Worm (Caenorhabditis elegans): ENCODE data around the gene T22F3.7.

The T22F3.7 gene

DNA sequence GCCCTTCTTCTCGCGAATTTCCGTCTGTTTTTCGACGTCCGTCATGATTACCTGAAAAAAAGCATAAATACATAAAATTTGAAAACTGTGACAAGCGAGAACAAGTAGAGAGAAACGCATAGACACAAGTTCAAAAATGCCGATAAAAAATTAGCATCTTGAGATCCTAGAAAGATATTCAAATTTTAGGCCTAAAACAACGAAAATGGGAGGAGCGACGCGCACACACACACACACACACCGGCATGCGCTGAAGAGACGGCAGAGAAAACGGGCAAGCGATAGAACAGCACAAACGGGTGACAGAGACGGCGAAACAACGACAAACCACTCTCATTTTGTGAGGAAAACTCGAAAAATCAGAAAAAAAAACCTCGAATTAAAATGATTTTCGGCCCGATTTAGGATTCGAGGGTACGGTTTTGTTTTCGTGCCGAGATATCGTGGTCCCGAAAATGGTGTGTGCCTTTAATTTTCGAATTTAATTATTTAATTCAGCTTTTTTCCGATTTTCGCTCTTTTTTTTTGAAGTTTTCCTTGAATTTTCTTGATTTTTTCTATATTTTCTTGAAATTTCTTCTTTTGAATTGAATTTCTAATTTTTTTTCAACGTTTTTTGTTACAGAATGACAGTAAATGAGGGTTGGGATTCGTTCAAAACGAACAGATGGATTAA lies 14.3 kb downstream of the T22F3.7 start, which contains the start of the genes rpl-11.1 and T22F3.2:
rpl-11.1 (minus strand) TSS at position 51 of the 676 bp plus-strand sequence.
T22F3.2 (plus strand) TSS at position 626 of the 676 bp plus-strand sequence.
- peak; percentile 32 for TF ChIP-seq lin-14 (GFP tag; optimal IDR thresholded peaks at IDR 0.05)
- peak in 1 of 2 experiments; percentile 26 for TF ChIP-seq mdl-1 (tag; optimal IDR thresholded peaks at IDR 0.05)
- no peak for TF ChIP-seq mef-2 (tag; optimal IDR thresholded peaks at IDR 0.05)
- TF ChIP-seq mab-9 (GFP tag; IDR thresholded peaks at IDR 0.05), result no peak
- TF ChIP-seq elt-2 (tag; optimal IDR thresholded peaks at IDR 0.05), result no peak
- peak in 1 of 3 experiments; percentile 26 for TF ChIP-seq dpl-1 (GFP tag; optimal IDR thresholded peaks at IDR 0.05)
- no peak for TF ChIP-seq swsn-7 (tag; optimal IDR thresholded peaks at IDR 0.05)
- peak in 1 of 6 experiments; percentile 7 for TF ChIP-seq elt-3 (tag; optimal IDR thresholded peaks at IDR 0.05)
- TF ChIP-seq ceh-82 (tag; optimal IDR thresholded peaks at IDR 0.05), result peak in 1 of 3 experiments; percentile 35
- TF ChIP-seq nhr-85 (tag), result peak; percentile 58
- peak; percentile 31 to 55 for TF ChIP-seq efl-1 (optimal IDR thresholded peaks at IDR 0.05)
- peak in 1 of 2 experiments; percentile 33 for TF ChIP-seq efl-1 (GFP tag; optimal IDR thresholded peaks at IDR 0.05 in 1 of 2)
- peak; percentile 43 for TF ChIP-seq rnt-1 (tag; optimal IDR thresholded peaks at IDR 0.05)
- no peak for TF ChIP-seq nhr-90 (tag; optimal IDR thresholded peaks at IDR 0.05; ENCODE audit: poor library complexity)
- peak in 1 of 2 experiments; percentile 30 for TF ChIP-seq lsy-2 (tag; optimal IDR thresholded peaks at IDR 0.05)
- peak in 1 of 2 experiments; percentile 35 for TF ChIP-seq lin-35 (GFP tag; optimal IDR thresholded peaks at IDR 0.05)

DNA sequence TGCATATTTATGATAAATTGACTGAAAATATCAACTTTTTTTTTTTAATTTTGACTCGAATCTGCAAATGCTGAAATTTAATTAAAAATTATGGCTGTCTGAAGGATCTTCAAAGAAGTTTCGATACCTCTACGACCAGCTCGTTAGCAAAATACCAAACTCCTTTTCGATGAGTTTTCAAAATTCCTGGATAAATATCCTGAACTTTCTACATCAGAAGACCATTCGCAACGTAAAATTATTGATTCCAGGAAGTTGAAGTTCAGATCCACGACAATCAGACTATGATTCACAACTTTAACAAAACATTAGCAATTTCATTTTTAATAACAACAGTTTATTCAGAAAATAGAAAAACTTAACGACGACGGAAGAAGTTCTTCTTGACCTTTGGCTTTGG lies 15.5 kb downstream of the T22F3.7 start:
- TF ChIP-seq nhr-84 (tag; optimal IDR thresholded peaks at IDR 0.05) (no peak), snpc-4 (tag; optimal IDR thresholded peaks at IDR 0.05) (no peak), aly-2 (tag; optimal IDR thresholded peaks at IDR 0.05) (peak; percentile 3)

DNA sequence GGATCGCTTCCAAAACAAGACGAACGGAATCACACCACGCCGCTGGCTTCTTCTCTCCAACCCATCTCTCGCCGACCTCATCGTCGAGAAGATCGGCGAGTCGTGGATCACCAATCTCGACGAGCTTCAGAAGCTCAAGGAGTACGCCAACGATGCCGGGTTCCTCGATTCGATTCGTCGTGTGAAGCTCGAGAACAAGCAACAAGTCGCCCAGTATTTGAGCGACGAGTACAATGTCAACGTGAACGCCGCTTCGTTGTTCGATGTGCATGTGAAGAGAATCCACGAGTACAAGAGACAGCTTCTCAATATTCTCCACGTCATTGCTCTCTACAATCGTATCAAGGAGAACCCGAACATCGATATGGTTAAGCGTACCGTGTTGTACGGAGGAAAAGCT lies 16.8 kb downstream of the T22F3.7 start:
- TF ChIP-seq ceh-90 (tag; optimal IDR thresholded peaks at IDR 0.05), result no peak

DNA sequence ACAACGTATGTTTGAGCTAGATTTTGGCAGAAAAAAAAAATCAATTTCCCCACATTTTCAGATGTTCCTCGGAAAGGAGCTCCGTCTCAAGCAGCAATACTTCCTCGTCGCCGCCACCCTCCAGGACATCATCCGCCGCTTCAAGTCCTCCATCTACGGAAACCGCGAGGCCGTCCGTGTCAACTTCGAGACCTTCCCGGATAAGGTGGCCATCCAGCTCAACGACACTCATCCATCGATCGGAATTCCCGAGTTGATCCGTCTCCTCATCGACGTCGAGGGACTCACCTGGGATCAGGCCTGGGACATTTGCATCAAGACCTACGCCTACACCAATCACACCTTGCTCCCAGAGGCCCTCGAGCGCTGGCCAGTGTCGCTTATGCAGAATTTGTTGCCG lies 17.8 kb downstream of the T22F3.7 start:
- TF ChIP-seq ceh-63 (GFP tag; optimal IDR thresholded peaks at IDR 0.05) (no peak), irx-1 (tag; optimal IDR thresholded peaks at IDR 0.05) (no peak), zag-1 (tag; optimal IDR thresholded peaks at IDR 0.05) (no peak), ceh-90 (tag; optimal IDR thresholded peaks at IDR 0.05) (no peak), zip-4 (GFP tag; optimal IDR thresholded peaks at IDR 0.05) (no peak), fkh-10 (GFP tag; optimal IDR thresholded peaks at IDR 0.05) (no peak), ces-1 (GFP tag; optimal IDR thresholded peaks at IDR 0.05) (no peak)

DNA sequence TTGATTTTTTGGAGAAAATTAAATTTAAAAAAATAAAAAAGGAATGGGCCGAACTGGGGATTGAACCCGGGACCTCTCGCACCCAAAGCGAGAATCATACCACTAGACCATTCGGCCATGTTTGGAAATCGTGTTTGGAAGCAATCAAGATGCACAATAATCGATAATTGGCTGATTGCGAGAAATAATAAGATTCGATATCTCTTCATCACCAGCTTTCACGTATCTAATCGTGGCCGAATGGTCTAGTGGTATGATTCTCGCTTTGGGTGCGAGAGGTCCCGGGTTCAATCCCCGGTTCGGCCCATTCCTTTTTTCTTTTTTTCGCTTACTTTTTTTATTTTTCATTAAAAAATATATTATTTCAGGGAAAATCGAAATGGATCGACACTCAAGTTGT lies 18.4 kb downstream of the T22F3.7 start:
- TF ChIP-seq jun-1 (tag; optimal IDR thresholded peaks at IDR 0.05) (no peak), nhr-71 (tag; optimal IDR thresholded peaks at IDR 0.05) (peak; percentile 15), pax-3 (tag; optimal IDR thresholded peaks at IDR 0.05) (no peak), nhr-85 (tag) (peak; percentile 36), ztf-4 (tag; optimal IDR thresholded peaks at IDR 0.05) (no peak), ets-5 (GFP tag; IDR thresholded peaks at IDR 0.05) (no peak)

DNA sequence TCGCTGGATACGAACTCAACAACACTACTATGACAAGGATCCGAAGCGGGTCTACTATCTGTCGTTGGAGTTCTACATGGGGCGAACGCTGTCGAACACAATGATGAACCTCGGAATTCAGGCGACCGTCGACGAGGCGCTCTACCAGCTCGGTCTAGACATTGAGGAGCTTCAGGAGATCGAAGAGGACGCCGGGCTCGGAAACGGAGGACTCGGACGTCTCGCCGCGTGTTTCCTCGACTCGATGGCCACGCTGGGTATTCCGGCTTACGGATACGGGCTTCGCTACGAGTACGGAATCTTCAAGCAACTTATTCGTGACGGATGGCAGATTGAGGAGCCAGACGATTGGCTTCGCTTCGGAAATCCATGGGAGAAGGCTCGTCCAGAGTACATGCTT lies 18.8 kb downstream of the T22F3.7 start:
- TF ChIP-seq C04F5.9 (tag; optimal IDR thresholded peaks at IDR 0.05), result no peak
- TF ChIP-seq unc-62 (GFP tag; optimal IDR thresholded peaks at IDR 0.05), result no peak
- TF ChIP-seq ces-1 (GFP tag; optimal IDR thresholded peaks at IDR 0.05), result no peak
- no peak for TF ChIP-seq nhr-12 (tag; optimal IDR thresholded peaks at IDR 0.05)
- TF ChIP-seq aha-1 (tag; optimal IDR thresholded peaks at IDR 0.05), result no peak
- no peak for TF ChIP-seq egl-13 (tag; optimal IDR thresholded peaks at IDR 0.05)
- no peak for TF ChIP-seq sup-37 (GFP tag; optimal IDR thresholded peaks at IDR 0.05)
- no peak for TF ChIP-seq unc-130 (tag; optimal IDR thresholded peaks at IDR 0.05)
- TF ChIP-seq snu-23 (GFP tag; optimal IDR thresholded peaks at IDR 0.05), result no peak
- TF ChIP-seq nhr-90 (tag; optimal IDR thresholded peaks at IDR 0.05; ENCODE audit: poor library complexity), result no peak
- no peak for TF ChIP-seq efl-1 (optimal IDR thresholded peaks at IDR 0.05)
- TF ChIP-seq efl-1 (GFP tag; optimal IDR thresholded peaks at IDR 0.05 in 1 of 2), result no peak
- no peak for TF ChIP-seq Y116A8C.19 (tag; optimal IDR thresholded peaks at IDR 0.05; ENCODE audit: borderline replicate concordance)
- no peak for TF ChIP-seq pag-3 (tag; optimal IDR thresholded peaks at IDR 0.05; ENCODE audit: borderline replicate concordance, insufficient read depth)
- no peak for TF ChIP-seq nhr-71 (tag; optimal IDR thresholded peaks at IDR 0.05)
- no peak for TF ChIP-seq F16B12.6 (tag; optimal IDR thresholded peaks at IDR 0.05)
- no peak for TF ChIP-seq grh-1 (GFP tag; IDR thresholded peaks at IDR 0.05)

Data from whole organism, L1 larva.